Fruit fly (Drosophila melanogaster) whole organism, embryonic: ENCODE results near the gene CG10589.

Experiments used
- ATbp ChIP-seq: fragments of 200-800 bp; sonication (Bioruptor generic); optimal IDR thresholded peaks from 2 replicates; lab custom pipeline; 2017; ENCODE audit warnings: missing biosample characterization, mild to moderate bottlenecking, missing genetic modification characterization, missing genetic modification reagents
- Asciz ChIP-seq: fragments of 200-800 bp; sonication (Bioruptor generic); optimal IDR thresholded peaks from 2 replicates; lab custom pipeline; 2017; ENCODE audit warnings: missing biosample characterization, mild to moderate bottlenecking, missing genetic modification characterization, missing genetic modification reagents
- Blimp-1 ChIP-seq: fragments of 200-800 bp; sonication (Bioruptor generic); optimal IDR thresholded peaks from 3 replicates; lab custom pipeline; 2018; ENCODE audit warnings: missing biosample characterization, missing genetic modification characterization, mild to moderate bottlenecking, moderate library complexity, missing genetic modification reagents
- CG11504 ChIP-seq: fragments of 200-800 bp; sonication (Bioruptor generic); optimal IDR thresholded peaks from 3 replicates; lab custom pipeline; 2019; ENCODE audit warnings: missing biosample characterization, mild to moderate bottlenecking, missing genetic modification characterization, moderate library complexity
- CG11696 ChIP-seq: fragments of 200-800 bp; sonication (Bioruptor generic); IDR thresholded peaks from 2 replicates; pipeline ENCODE4 v1.3.6; 2022; ENCODE audit warnings: missing biosample characterization, missing genetic modification characterization
- CG12391 ChIP-seq: fragments of 200-800 bp; sonication (Bioruptor generic); optimal IDR thresholded peaks from 3 replicates; lab custom pipeline; 2018; ENCODE audit warnings: missing biosample characterization, mild to moderate bottlenecking, missing genetic modification characterization, moderate library complexity
- CG14710 ChIP-seq: fragments of 200-800 bp; sonication (Bioruptor generic); optimal IDR thresholded peaks from 3 replicates; lab custom pipeline; 2019; ENCODE audit warnings: missing biosample characterization, mild to moderate bottlenecking, missing genetic modification characterization, moderate library complexity
- CG1529 ChIP-seq: fragments of 200-800 bp; sonication (Bioruptor generic); optimal IDR thresholded peaks from 3 replicates; lab custom pipeline; 2018; ENCODE audit warnings: missing biosample characterization, missing genetic modification characterization
- CG15479 ChIP-seq: fragments of 200-800 bp; sonication (Bioruptor generic); optimal IDR thresholded peaks from 3 replicates; lab custom pipeline; 2019; ENCODE audit warnings: missing biosample characterization, mild to moderate bottlenecking, missing genetic modification characterization, moderate library complexity
- CG17328 ChIP-seq: fragments of 200-800 bp; sonication (Bioruptor generic); IDR thresholded peaks from 2 replicates; pipeline ENCODE4 v1.3.6; 2022; ENCODE audit warnings: missing biosample characterization, missing genetic modification characterization
- CG17361 ChIP-seq: fragments of 200-800 bp; sonication (Bioruptor generic); IDR thresholded peaks from 3 replicates; pipeline ENCODE4 v1.3.6; 2022; ENCODE audit warnings: missing biosample characterization, missing genetic modification characterization
- CG17612 ChIP-seq: fragments of 200-800 bp; sonication (Bioruptor generic); IDR thresholded peaks from 2 replicates; pipeline ENCODE4 v1.3.6; 2022; ENCODE audit warnings: missing biosample characterization, missing genetic modification characterization
- CG18262 ChIP-seq: fragments of 200-800 bp; optimal IDR thresholded peaks from 3 replicates; lab custom pipeline; 2019; ENCODE audit warnings: missing biosample characterization, mild to moderate bottlenecking, missing genetic modification characterization, moderate library complexity
- CG2678 ChIP-seq: fragments of 200-800 bp; sonication (Bioruptor generic); optimal IDR thresholded peaks from 3 replicates; lab custom pipeline; 2019; ENCODE audit warnings: missing biosample characterization, mild to moderate bottlenecking, missing genetic modification characterization, moderate library complexity
- CG2712 ChIP-seq: fragments of 200-800 bp; optimal IDR thresholded peaks from 3 replicates; lab custom pipeline; 2019; ENCODE audit warnings: missing biosample characterization, mild to moderate bottlenecking, missing genetic modification characterization, moderate library complexity
- CG30431 ChIP-seq: fragments of 200-800 bp; sonication (Bioruptor generic); optimal IDR thresholded peaks from 2 replicates; lab custom pipeline; 2017; ENCODE audit warnings: missing biosample characterization, missing genetic modification characterization
- CG31441 ChIP-seq: fragments of 200-800 bp; sonication (Bioruptor generic); IDR thresholded peaks from 2 replicates; pipeline ENCODE4 v1.3.6; 2022; ENCODE audit warnings: missing biosample characterization, missing genetic modification characterization
- CG4424 ChIP-seq: fragments of 200-800 bp; sonication (Bioruptor generic); optimal IDR thresholded peaks from 3 replicates; lab custom pipeline; 2016; ENCODE audit warnings: missing biosample characterization, missing genetic modification characterization
- CG6254 ChIP-seq: fragments of 200-800 bp; sonication (Bioruptor generic); optimal IDR thresholded peaks from 3 replicates; lab custom pipeline; 2017; ENCODE audit warnings: mild to moderate bottlenecking, missing biosample characterization, missing genetic modification reagents, missing genetic modification characterization
- CG6654 ChIP-seq: fragments of 200-800 bp; sonication (Bioruptor generic); optimal IDR thresholded peaks from 2 replicates; lab custom pipeline; 2017; ENCODE audit warnings: missing biosample characterization, mild to moderate bottlenecking, missing genetic modification characterization
- CG6689 ChIP-seq: fragments of 200-800 bp; sonication (Bioruptor generic); IDR thresholded peaks from 2 replicates; pipeline ENCODE4 v1.3.6; 2022; ENCODE audit warnings: missing biosample characterization, missing genetic modification characterization
- CG7745 ChIP-seq: fragments of 200-800 bp; sonication (Bioruptor generic); optimal IDR thresholded peaks from 2 replicates; lab custom pipeline; 2018; ENCODE audit warnings: missing biosample characterization, mild to moderate bottlenecking, missing genetic modification characterization, moderate library complexity
- CG8388 ChIP-seq: fragments of 200-800 bp; sonication (Bioruptor generic); optimal IDR thresholded peaks from 2 replicates; lab custom pipeline; 2019; ENCODE audit warnings: missing biosample characterization, mild to moderate bottlenecking, missing genetic modification characterization, moderate library complexity
- D ChIP-seq, 2 experiments: fragments of 200-800 bp in 1 of 2; fragments of >200 bp in 1 of 2; sonication (Bioruptor generic) in 1 of 2; optimal IDR thresholded peaks; 2 replicates in 1 of 2; 3 replicates in 1 of 2; lab custom pipeline; 2017; ENCODE audit warnings: mild to moderate bottlenecking in 1 of 2, missing biosample characterization in 1 of 2, missing genetic modification characterization in 1 of 2, missing genetic modification reagents in 1 of 2
- D19A ChIP-seq: fragments of 200-800 bp; optimal IDR thresholded peaks from 3 replicates; lab custom pipeline; 2019; ENCODE audit warnings: missing biosample characterization, mild to moderate bottlenecking, missing genetic modification characterization, moderate library complexity
- Drgx ChIP-seq: fragments of 200-800 bp; sonication (Bioruptor generic); IDR thresholded peaks from 2 replicates; pipeline ENCODE4 v1.3.6; 2022; ENCODE audit warnings: missing biosample characterization, missing genetic modification characterization
- Hr51 ChIP-seq, 2 experiments: fragments of 200-800 bp; sonication (Bioruptor generic); optimal IDR thresholded peaks; 2 replicates in 1 of 2; 3 replicates in 1 of 2; lab custom pipeline; 2016 to 2018; ENCODE audit warnings: missing biosample characterization in 2 of 2, missing genetic modification characterization in 2 of 2, mild to moderate bottlenecking in 1 of 2, moderate library complexity in 1 of 2
- Jarid2 ChIP-seq: fragments of 200-800 bp; sonication (Bioruptor generic); optimal IDR thresholded peaks from 3 replicates; lab custom pipeline; 2017; ENCODE audit warnings: mild to moderate bottlenecking, missing biosample characterization, missing genetic modification reagents, missing genetic modification characterization
- Mrtf ChIP-seq: fragments of 200-800 bp; sonication (Bioruptor generic); IDR thresholded peaks from 3 replicates; pipeline ENCODE4 v1.3.6; 2022; ENCODE audit warnings: missing biosample characterization, missing genetic modification characterization
- Oli ChIP-seq: fragments of 200-800 bp; sonication (Bioruptor generic); optimal IDR thresholded peaks from 2 replicates; lab custom pipeline; 2018; ENCODE audit warnings: missing biosample characterization, mild to moderate bottlenecking, missing genetic modification characterization, moderate library complexity
- Six4 ChIP-seq: fragments of 200-800 bp; sonication (Bioruptor generic); optimal IDR thresholded peaks from 2 replicates; lab custom pipeline; 2016; ENCODE audit warnings: missing biosample characterization, missing genetic modification characterization
- Sox100B ChIP-seq: fragments of 200-800 bp; sonication (Bioruptor generic); optimal IDR thresholded peaks from 3 replicates; lab custom pipeline; 2018; ENCODE audit warnings: missing biosample characterization, mild to moderate bottlenecking, missing genetic modification characterization
- Sox102F ChIP-seq: fragments of 200-800 bp; sonication (Bioruptor generic); optimal IDR thresholded peaks from 2 replicates; lab custom pipeline; 2018; ENCODE audit warnings: missing biosample characterization, mild to moderate bottlenecking, missing genetic modification characterization, moderate library complexity
- bsh ChIP-seq, 2 experiments: fragments of 200-800 bp; sonication (Bioruptor generic); optimal IDR thresholded peaks; 2 replicates each; lab custom pipeline; 2017 to 2018; ENCODE audit warnings: mild to moderate bottlenecking in 2 of 2, missing biosample characterization in 2 of 2, missing genetic modification characterization in 2 of 2, moderate library complexity in 1 of 2
- corto ChIP-seq: fragments of 200-800 bp; sonication (Bioruptor generic); optimal IDR thresholded peaks from 2 replicates; lab custom pipeline; 2016; ENCODE audit warnings: missing biosample characterization, mild to moderate bottlenecking, missing genetic modification characterization, moderate library complexity
- dmrt99B ChIP-seq: fragments of 200-800 bp; sonication (Bioruptor generic); optimal IDR thresholded peaks from 2 replicates; lab custom pipeline; 2018; ENCODE audit warnings: missing biosample characterization, mild to moderate bottlenecking, missing genetic modification characterization, moderate library complexity
- fd102C ChIP-seq: fragments of 200-800 bp; sonication (Bioruptor generic); optimal IDR thresholded peaks from 2 replicates; lab custom pipeline; 2018; ENCODE audit warnings: missing biosample characterization, mild to moderate bottlenecking, missing genetic modification characterization, moderate library complexity
- gem ChIP-seq: fragments of 200-800 bp; sonication (Bioruptor generic); optimal IDR thresholded peaks from 2 replicates; lab custom pipeline; 2019; ENCODE audit warnings: missing biosample characterization, mild to moderate bottlenecking, missing genetic modification characterization, moderate library complexity
- grau ChIP-seq: fragments of 200-800 bp; optimal IDR thresholded peaks from 3 replicates; lab custom pipeline; 2019; ENCODE audit warnings: missing biosample characterization, mild to moderate bottlenecking, missing genetic modification characterization, moderate library complexity
- ham ChIP-seq: fragments of 200-800 bp; sonication (Bioruptor generic); IDR thresholded peaks from 2 replicates; pipeline ENCODE4 v1.3.6; 2022; ENCODE audit warnings: missing biosample characterization, missing genetic modification characterization
- lbe ChIP-seq: fragments of 200-800 bp; sonication (Bioruptor generic); optimal IDR thresholded peaks from 2 replicates; lab custom pipeline; 2016; ENCODE audit warnings: missing biosample characterization, mild to moderate bottlenecking, missing genetic modification characterization
- luna ChIP-seq: fragments of 200-800 bp; sonication (Bioruptor generic); optimal IDR thresholded peaks from 2 replicates; lab custom pipeline; 2016; ENCODE audit warnings: missing biosample characterization, missing genetic modification characterization
- nmo ChIP-seq: fragments of 200-800 bp; sonication (Bioruptor generic); optimal IDR thresholded peaks from 2 replicates; lab custom pipeline; 2018; ENCODE audit warnings: missing biosample characterization, mild to moderate bottlenecking, missing genetic modification characterization, moderate library complexity
- phol ChIP-seq: fragments of 200-800 bp; sonication (Bioruptor generic); optimal IDR thresholded peaks from 3 replicates; lab custom pipeline; 2018; ENCODE audit warnings: missing biosample characterization, mild to moderate bottlenecking, missing genetic modification characterization, moderate library complexity
- sc ChIP-seq, 3 experiments: fragments of >200 bp in 2 of 3; fragments of 200-800 bp in 1 of 3; sonication (Bioruptor generic) in 1 of 3; optimal IDR thresholded peaks; 2 replicates in 2 of 3; 3 replicates in 1 of 3; lab custom pipeline; 2017; ENCODE audit warnings: mild to moderate bottlenecking in 1 of 3, missing biosample characterization in 1 of 3, missing genetic modification characterization in 1 of 3, missing genetic modification reagents in 1 of 3
- trem ChIP-seq: fragments of 200-800 bp; optimal IDR thresholded peaks from 3 replicates; lab custom pipeline; 2019; ENCODE audit warnings: missing biosample characterization, mild to moderate bottlenecking, missing genetic modification characterization, moderate library complexity
- vvl ChIP-seq: fragments of 200-800 bp; sonication (Bioruptor generic); IDR thresholded peaks from 2 replicates; pipeline ENCODE4 v1.3.6; 2022; ENCODE audit warnings: missing biosample characterization, missing genetic modification characterization

CG10589 gene

dm6 chr3L:20950520-20951135, 23.0 kb downstream of the CG10589 start (continued):
- TF ChIP-seq D (optimal IDR thresholded peaks at IDR 0.05; lab: Kevin White, UChicago) (no peak), D (GFP tag; optimal IDR thresholded peaks at IDR 0.05; lab: Kevin White, UChicago) (peak; percentile 51), Sox100B (GFP tag; lab: Kevin White, UChicago) (peak; percentile 22), grau (tag; lab: Kevin White, UChicago) (peak; percentile 8), Six4 (GFP tag; lab: Kevin White, UChicago) (peak; percentile 2), Hr51 (GFP tag; optimal IDR thresholded peaks at IDR 0.05; lab: Kevin White, UChicago) (peak in 1 of 2 experiments; percentile 20), fd102C (no peak), CG17361 (GFP tag; lab: Robert Waterston, UW) (peak; percentile 10; the same call in 1 of the 3 replicates), bsh (GFP tag; optimal IDR thresholded peaks at IDR 0.05; lab: Kevin White, UChicago) (peak; percentile 45 to 94), ATbp (GFP tag; lab: Kevin White, UChicago) (peak; percentile 7), CG2712 (tag; lab: Kevin White, UChicago) (peak; percentile 53), sc (optimal IDR thresholded peaks at IDR 0.05; lab: Kevin White, UChicago) (no peak), sc (GFP tag; optimal IDR thresholded peaks at IDR 0.05; lab: Kevin White, UChicago) (peak; percentile 61), corto (GFP tag; lab: Kevin White, UChicago) (peak; percentile 54), CG11504 (peak; percentile 55), CG1529 (peak; percentile 16), CG18262 (peak; percentile 50), Blimp-1 (GFP tag; lab: Kevin White, UChicago) (peak; percentile 36), CG14710 (peak; percentile 26), CG6654 (GFP tag; lab: Kevin White, UChicago) (peak; percentile 13), trem (tag; lab: Kevin White, UChicago) (peak; percentile 16), CG8388 (GFP tag; lab: Kevin White, UChicago) (peak; percentile 13), Jarid2 (GFP tag; lab: Kevin White, UChicago) (no peak), CG17328 (GFP tag; lab: Robert Waterston, UW) (peak; percentile 31; the same call in 1 of the 2 replicates), gem (peak; percentile 64), dmrt99B (tag; lab: Kevin White, UChicago) (peak; percentile 27), D19A (peak; percentile 4), CG17612 (GFP tag; lab: Robert Waterston, UW) (no peak), nmo (GFP tag; lab: Kevin White, UChicago) (peak; percentile 51), CG7745 (tag; lab: Kevin White, UChicago) (no peak), Sox102F (GFP tag; lab: Kevin White, UChicago) (peak; percentile 26), CG4424 (GFP tag; lab: Kevin White, UChicago) (peak; percentile 9), Asciz (GFP tag; lab: Kevin White, UChicago) (peak; percentile 28), CG15479 (GFP tag; lab: Kevin White, UChicago) (no peak), luna (GFP tag; lab: Kevin White, UChicago) (no peak), Oli (tag; lab: Kevin White, UChicago) (peak; percentile 28), CG30431 (GFP tag; lab: Kevin White, UChicago) (peak; percentile 12), Mrtf (GFP tag; lab: Robert Waterston, UW) (no peak), Drgx (peak; percentile 69), phol (tag; lab: Kevin White, UChicago) (peak; percentile 54), CG11696 (GFP tag; lab: Robert Waterston, UW) (no peak), lbe (peak; percentile 19), CG12391 (tag; lab: Kevin White, UChicago) (peak; percentile 10), ham (GFP tag; lab: Robert Waterston, UW) (no peak), CG31441 (GFP tag; lab: Robert Waterston, UW) (0 out of 2 replicates have a peak, but pooled peaks have one; percentile 26), CG2678 (tag; lab: Kevin White, UChicago) (peak; percentile 9), CG6689 (no peak), vvl (peak; percentile 13; the same call in 1 of the 2 replicates), CG6254 (GFP tag; lab: Kevin White, UChicago) (peak; percentile 15)
